Worm (Caenorhabditis elegans) whole organism, L4 larva: ENCODE data around the gene Y15E3A.4.

Experiments
- D1046.2 ChIP-seq: fragments of 200-800 bp; sonication (Bioruptor generic); IDR thresholded peaks from 2 replicates; pipeline ENCODE4 v1.3.6; 2022; ENCODE audit warnings: missing genetic modification characterization, missing compliant biosample characterization
- F37D6.2 ChIP-seq: sonication (generic microtip); optimal IDR thresholded peaks from 2 replicates; lab custom pipeline; 2016; ENCODE audit warnings: mild to moderate bottlenecking, missing genetic modification characterization, missing compliant biosample characterization
- Y105C5A.15 ChIP-seq: fragments of 200-800 bp; sonication (Bioruptor generic); IDR thresholded peaks from 2 replicates; pipeline ENCODE4 v1.3.6; 2022; ENCODE audit warnings: missing genetic modification characterization, missing compliant biosample characterization
- Y48G9A.11 ChIP-seq: fragments of 200-800 bp; sonication (Bioruptor generic); IDR thresholded peaks from 2 replicates; pipeline ENCODE4 v1.3.6; 2022; ENCODE audit warnings: missing genetic modification reagents, missing genetic modification characterization, missing compliant biosample characterization
- Y75B8A.6 ChIP-seq: fragments of 200-800 bp; sonication (Bioruptor generic); IDR thresholded peaks from 2 replicates; pipeline ENCODE4 v1.3.6; 2022; ENCODE audit warnings: missing genetic modification reagents, missing genetic modification characterization, missing compliant biosample characterization
- ZK546.5 ChIP-seq, 2 experiments: sonication (generic microtip); optimal IDR thresholded peaks; 2 replicates each; lab custom pipeline; 2017; ENCODE audit warnings: missing biosample characterization in 2 of 2, missing genetic modification characterization in 2 of 2
- aha-1 ChIP-seq: fragments of 150-350 bp; peaks from one replicate; lab custom pipeline; 2014; ENCODE audit warnings: missing biosample characterization, missing genetic modification characterization
- aly-2 ChIP-seq: sonication (generic microtip); optimal IDR thresholded peaks from 2 replicates; lab custom pipeline; 2018; ENCODE audit warnings: missing biosample characterization, missing genetic modification characterization
- ama-1 ChIP-seq: fragments of 150-350 bp; optimal IDR thresholded peaks from 2 replicates; lab custom pipeline; 2014; ENCODE audit warnings: inconsistent platforms, mixed read lengths
- ceh-20 ChIP-seq: fragments of 200-800 bp; sonication (Bioruptor generic); IDR thresholded peaks from 2 replicates; pipeline ENCODE4 v1.3.6; 2022; ENCODE audit warnings: missing genetic modification reagents, missing genetic modification characterization, missing compliant biosample characterization
- ceh-28 ChIP-seq: fragments of 150-350 bp; optimal IDR thresholded peaks from 2 replicates; lab custom pipeline; 2014; ENCODE audit warnings: missing biosample characterization, missing genetic modification reagents, missing genetic modification characterization
- ceh-32 ChIP-seq: sonication (generic microtip); optimal IDR thresholded peaks from 2 replicates; lab custom pipeline; 2016; ENCODE audit warnings: mild to moderate bottlenecking, missing genetic modification characterization, missing compliant biosample characterization; ENCODE audit not compliant: poor library complexity
- ceh-82 ChIP-seq: sonication (generic microtip); optimal IDR thresholded peaks from 2 replicates; lab custom pipeline; 2017; ENCODE audit warnings: missing biosample characterization, missing genetic modification characterization
- ces-1 ChIP-seq: fragments of 150-350 bp; sonication (generic microtip); optimal IDR thresholded peaks from 4 replicates; lab custom pipeline; 2014; ENCODE audit warnings: missing biosample characterization, missing genetic modification reagents, missing genetic modification characterization
- ctbp-1 ChIP-seq: fragments of 200-800 bp; sonication (Bioruptor generic); IDR thresholded peaks from 2 replicates; pipeline ENCODE4 v1.3.6; 2022; ENCODE audit warnings: missing genetic modification reagents, missing genetic modification characterization, missing compliant biosample characterization
- daf-12 ChIP-seq: fragments of 150-350 bp; optimal IDR thresholded peaks from 2 replicates; lab custom pipeline; 2014; ENCODE audit warnings: missing biosample characterization, missing genetic modification reagents, missing genetic modification characterization
- daf-16 ChIP-seq, 3 experiments: sonication (generic microtip); optimal IDR thresholded peaks; 2 replicates each; lab custom pipeline; 2016 to 2017; ENCODE audit warnings: missing genetic modification characterization in 3 of 3, missing genetic modification reagents in 3 of 3, mild to moderate bottlenecking in 2 of 3, missing compliant biosample characterization in 2 of 3, missing biosample characterization in 1 of 3, moderate library complexity in 1 of 3
- daf-19 ChIP-seq: fragments of 200-800 bp; sonication (Bioruptor generic); conservative IDR thresholded peaks from 2 replicates; pipeline ENCODE4 v1.3.6; 2022; ENCODE audit warnings: missing genetic modification characterization, missing compliant biosample characterization
- dmd-6 ChIP-seq: fragments of 200-800 bp; sonication (Bioruptor generic); IDR thresholded peaks from 2 replicates; pipeline ENCODE4 v1.3.6; 2022; ENCODE audit warnings: missing genetic modification reagents, missing genetic modification characterization, missing compliant biosample characterization
- dmd-9 ChIP-seq: fragments of 200-800 bp; sonication (Bioruptor generic); IDR thresholded peaks from 2 replicates; pipeline ENCODE4 v1.3.6; 2022; ENCODE audit warnings: missing genetic modification reagents, missing genetic modification characterization, missing compliant biosample characterization
- dpl-1 ChIP-seq: fragments of 150-350 bp; optimal IDR thresholded peaks from 2 replicates; lab custom pipeline; 2014; ENCODE audit warnings: missing biosample characterization, missing genetic modification reagents, missing genetic modification characterization
- dve-1 ChIP-seq: sonication (generic microtip); optimal IDR thresholded peaks from 2 replicates; lab custom pipeline; 2017; ENCODE audit warnings: antibody characterized with exemption, mild to moderate bottlenecking, missing genetic modification characterization, missing compliant biosample characterization; ENCODE audit not compliant: insufficient read depth
- fkh-10 ChIP-seq: fragments of 150-350 bp; optimal IDR thresholded peaks from 2 replicates; lab custom pipeline; 2014; ENCODE audit warnings: missing biosample characterization, missing genetic modification reagents, missing genetic modification characterization
- hlh-11 ChIP-seq: fragments of 200-800 bp; sonication (Bioruptor generic); optimal IDR thresholded peaks from 2 replicates; lab custom pipeline; 2018; ENCODE audit warnings: mild to moderate bottlenecking, missing genetic modification characterization, missing compliant biosample characterization
- hmg-1.1 ChIP-seq: fragments of 200-800 bp; sonication (Bioruptor generic); IDR thresholded peaks from 2 replicates; pipeline ENCODE4 v1.3.6; 2022; ENCODE audit warnings: missing genetic modification reagents, missing genetic modification characterization, missing compliant biosample characterization
- lin-13 ChIP-seq: fragments of 150-350 bp; optimal IDR thresholded peaks from 2 replicates; lab custom pipeline; 2014; ENCODE audit warnings: missing biosample characterization, missing genetic modification reagents, missing genetic modification characterization
- lin-29 ChIP-seq: fragments of 200-800 bp; sonication (Bioruptor generic); IDR thresholded peaks from 2 replicates; pipeline ENCODE4 v1.3.6; 2022; ENCODE audit warnings: missing genetic modification reagents, missing genetic modification characterization, missing compliant biosample characterization
- lsy-2 ChIP-seq, 2 experiments: fragments of 150-350 bp in 1 of 2; sonication (generic microtip) in 1 of 2; optimal IDR thresholded peaks; 2 replicates each; lab custom pipeline; 2014 to 2017; ENCODE audit warnings: missing biosample characterization in 2 of 2, missing genetic modification characterization in 2 of 2
- madf-5 ChIP-seq, 2 experiments: fragments of 200-800 bp; sonication (Bioruptor generic); IDR thresholded peaks; 2 replicates each; pipeline ENCODE4 v1.3.6; 2022; ENCODE audit warnings: missing compliant biosample characterization in 2 of 2, missing genetic modification characterization in 2 of 2
- mdl-1 ChIP-seq, 2 experiments: fragments of 150-350 bp in 1 of 2; sonication (generic microtip) in 1 of 2; optimal IDR thresholded peaks; 2 replicates each; lab custom pipeline; 2014 to 2017; ENCODE audit warnings: missing biosample characterization in 2 of 2, missing genetic modification characterization in 2 of 2
- nhr-102 ChIP-seq: sonication (generic microtip); optimal IDR thresholded peaks from 2 replicates; lab custom pipeline; 2016; ENCODE audit warnings: mild to moderate bottlenecking, missing genetic modification characterization, moderate library complexity, missing compliant biosample characterization
- nhr-28 ChIP-seq: fragments of 150-350 bp; optimal IDR thresholded peaks from 2 replicates; lab custom pipeline; 2014; ENCODE audit warnings: missing biosample characterization, missing genetic modification characterization
- nhr-42 ChIP-seq: fragments of 200-800 bp; sonication (Bioruptor generic); IDR thresholded peaks from 2 replicates; pipeline ENCODE4 v1.3.6; 2022; ENCODE audit warnings: missing genetic modification characterization, missing compliant biosample characterization
- nhr-48 ChIP-seq: sonication (generic microtip); optimal IDR thresholded peaks from 2 replicates; lab custom pipeline; 2016; ENCODE audit warnings: mild to moderate bottlenecking, missing genetic modification characterization, missing compliant biosample characterization
- nhr-6 ChIP-seq: fragments of 150-350 bp; optimal IDR thresholded peaks from 2 replicates; lab custom pipeline; 2014; ENCODE audit warnings: missing biosample characterization, missing genetic modification characterization
- nhr-76 ChIP-seq: fragments of 150-350 bp; optimal IDR thresholded peaks from 2 replicates; lab custom pipeline; 2014; ENCODE audit warnings: missing biosample characterization, missing genetic modification characterization
- php-3 ChIP-seq: fragments of 200-800 bp; sonication (Bioruptor generic); IDR thresholded peaks from 2 replicates; pipeline ENCODE4 v1.3.6; 2022; ENCODE audit warnings: missing genetic modification reagents, missing genetic modification characterization, missing compliant biosample characterization
- saeg-2 ChIP-seq: fragments of 200-800 bp; sonication (Bioruptor generic); IDR thresholded peaks from 2 replicates; pipeline ENCODE4 v1.3.6; 2022; ENCODE audit warnings: missing genetic modification reagents, missing genetic modification characterization, missing compliant biosample characterization
- sdz-12 ChIP-seq: fragments of 200-800 bp; sonication (Bioruptor generic); optimal IDR thresholded peaks from 2 replicates; lab custom pipeline; 2018; ENCODE audit warnings: mild to moderate bottlenecking, missing genetic modification characterization, missing compliant biosample characterization
- set-16 ChIP-seq: fragments of 200-800 bp; sonication (Bioruptor generic); IDR thresholded peaks from 2 replicates; pipeline ENCODE4 v1.3.6; 2022; ENCODE audit warnings: missing genetic modification reagents, missing genetic modification characterization, missing compliant biosample characterization
- skn-1 ChIP-seq: fragments of 150-350 bp; optimal IDR thresholded peaks from 2 replicates; lab custom pipeline; 2014; ENCODE audit warnings: missing biosample characterization, missing genetic modification characterization
- snpc-4 ChIP-seq: fragments of 150-350 bp; optimal IDR thresholded peaks from 2 replicates; lab custom pipeline; 2014; ENCODE audit warnings: missing biosample characterization, missing genetic modification characterization
- spr-1 ChIP-seq: sonication (generic microtip); optimal IDR thresholded peaks from 2 replicates; lab custom pipeline; 2016; ENCODE audit warnings: mild to moderate bottlenecking, missing genetic modification characterization, missing compliant biosample characterization
- spr-3 ChIP-seq: fragments of 200-800 bp; sonication (Bioruptor generic); optimal IDR thresholded peaks from 2 replicates; lab custom pipeline; 2018; ENCODE audit warnings: mild to moderate bottlenecking, missing genetic modification characterization, missing compliant biosample characterization
- unc-39 ChIP-seq: sonication (generic microtip); optimal IDR thresholded peaks from 2 replicates; lab custom pipeline; 2017; ENCODE audit warnings: missing biosample characterization, missing genetic modification characterization
- zag-1 ChIP-seq: fragments of 150-350 bp; optimal IDR thresholded peaks from 2 replicates; lab custom pipeline; 2014; ENCODE audit warnings: missing biosample characterization, missing genetic modification characterization
- zfp-2 ChIP-seq: sonication (generic microtip); optimal IDR thresholded peaks from 2 replicates; lab custom pipeline; 2016; ENCODE audit warnings: mild to moderate bottlenecking, missing genetic modification characterization, missing compliant biosample characterization
- zfp-3 ChIP-seq: fragments of 200-800 bp; sonication (Bioruptor generic); conservative IDR thresholded peaks from 2 replicates; pipeline ENCODE4 v1.3.6; 2022; ENCODE audit warnings: missing genetic modification reagents, missing genetic modification characterization, missing compliant biosample characterization
- zip-11 ChIP-seq: fragments of 200-800 bp; sonication (Bioruptor generic); IDR thresholded peaks from 2 replicates; pipeline ENCODE4 v1.3.6; 2022; ENCODE audit warnings: missing genetic modification characterization, missing compliant biosample characterization
- zip-2 ChIP-seq: fragments of 150-350 bp; optimal IDR thresholded peaks from 2 replicates; lab custom pipeline; 2014; ENCODE audit warnings: missing biosample characterization, missing genetic modification characterization
- ztf-11 ChIP-seq: fragments of 150-350 bp; optimal IDR thresholded peaks from 2 replicates; lab custom pipeline; 2014; ENCODE audit warnings: missing biosample characterization, missing genetic modification characterization

The Y15E3A.4 gene

ce11 chrX:15345346-15346198 lies 14.8 kb downstream of the Y15E3A.4 start (continued):
- TF ChIP-seq mdl-1 (tag; optimal IDR thresholded peaks at IDR 0.05; lab: Kevin White, UChicago), result peak in 1 of 2 experiments; percentile 44
- TF ChIP-seq ctbp-1, result no peak
- no peak for TF ChIP-seq nhr-42 (GFP tag; lab: Robert Waterston, UW)
- TF ChIP-seq ZK546.5 (tag; optimal IDR thresholded peaks at IDR 0.05; lab: Kevin White, UChicago), result no peak
- TF ChIP-seq ceh-32 (tag; lab: Kevin White, UChicago), result peak; percentile 25
- no peak for TF ChIP-seq hmg-1.1 (GFP tag; lab: Robert Waterston, UW)
- TF ChIP-seq aha-1 (tag; lab: Kevin White, UChicago), result no peak
- no peak for TF ChIP-seq lin-13 (GFP tag; lab: Kevin White, UChicago)
- peak; percentile 79 for TF ChIP-seq snpc-4
- no peak for TF ChIP-seq ceh-82 (tag; lab: Kevin White, UChicago)
- TF ChIP-seq skn-1 (tag; lab: Kevin White, UChicago), result no peak
- no peak for TF ChIP-seq ztf-11 (tag; lab: Kevin White, UChicago)
- TF ChIP-seq dmd-9 (GFP tag; lab: Robert Waterston, UW), result no peak
- TF ChIP-seq Y48G9A.11 (GFP tag; lab: Robert Waterston, UW), result no peak
- no peak for TF ChIP-seq spr-1 (tag; lab: Kevin White, UChicago)
- no peak for TF ChIP-seq unc-39 (tag; lab: Kevin White, UChicago)
- no peak for TF ChIP-seq saeg-2 (GFP tag; lab: Robert Waterston, UW)
- peak; percentile 63 for TF ChIP-seq nhr-28 (tag; lab: Kevin White, UChicago)
- no peak for TF ChIP-seq fkh-10
- TF ChIP-seq set-16 (GFP tag; lab: Robert Waterston, UW), result 0 out of 2 replicates have a peak, but pooled peaks have one; percentile 15
- TF ChIP-seq nhr-76, result no peak
- TF ChIP-seq zag-1 (tag; lab: Kevin White, UChicago), result no peak
- TF ChIP-seq zfp-3, result no peak
- TF ChIP-seq madf-5 (GFP tag; IDR thresholded peaks at IDR 0.05; lab: Robert Waterston, UW), result no peak
- no peak for TF ChIP-seq zip-11 (GFP tag; lab: Robert Waterston, UW)
- no peak for TF ChIP-seq daf-12
- TF ChIP-seq nhr-6, result peak; percentile 4
- no peak for TF ChIP-seq aly-2 (tag; lab: Kevin White, UChicago)
- no peak for TF ChIP-seq Y75B8A.6
- no peak for TF ChIP-seq nhr-102 (tag; lab: Kevin White, UChicago)
- peak in 1 of 2 experiments; percentile 50 for TF ChIP-seq lsy-2 (tag; optimal IDR thresholded peaks at IDR 0.05; lab: Kevin White, UChicago)
- TF ChIP-seq spr-3 (GFP tag; lab: Kevin White, UChicago), result no peak
- TF ChIP-seq nhr-48, result no peak
- TF ChIP-seq ceh-28 (tag; lab: Kevin White, UChicago), result no peak
- no peak for TF ChIP-seq daf-19
- no peak for TF ChIP-seq lin-29
- TF ChIP-seq zfp-2 (tag; lab: Kevin White, UChicago), result no peak
- TF ChIP-seq D1046.2 (GFP tag; lab: Robert Waterston, UW), result no peak
- no peak for TF ChIP-seq Y105C5A.15
- peak; percentile 0 for TF ChIP-seq dve-1 (tag; lab: Kevin White, UChicago)
- peak in 1 of 2 experiments; percentile 92 for TF ChIP-seq daf-16 (GFP tag; optimal IDR thresholded peaks at IDR 0.05; lab: Kevin White, UChicago)
- TF ChIP-seq daf-16 (tag; optimal IDR thresholded peaks at IDR 0.05; lab: Kevin White, UChicago), result peak; percentile 87
- TF ChIP-seq ama-1 (lab: Kevin White, UChicago), result no peak
- TF ChIP-seq sdz-12, result no peak
- peak; percentile 61 for TF ChIP-seq ceh-20 (GFP tag; lab: Robert Waterston, UW)
- TF ChIP-seq dmd-6, result peak; percentile 69
- TF ChIP-seq ces-1 (GFP tag; lab: Kevin White, UChicago), result no peak
- no peak for TF ChIP-seq php-3 (GFP tag; lab: Robert Waterston, UW)
- no peak for TF ChIP-seq dpl-1 (GFP tag; lab: Kevin White, UChicago)
- no peak for TF ChIP-seq zip-2 (tag; lab: Kevin White, UChicago)
- peak; percentile 81 for TF ChIP-seq hlh-11 (tag; lab: Kevin White, UChicago)
- no peak for TF ChIP-seq F37D6.2 (tag; lab: Kevin White, UChicago)
